Fruit fly (Drosophila melanogaster) whole organism, embryonic: Measurements from ENCODE around the gene CG15431.

ENCODE experiments used
- Atf6 ChIP-seq: fragments of 200-800 bp; sonication (Bioruptor generic); IDR thresholded peaks from 2 replicates; pipeline ENCODE4 v1.3.6; 2022; ENCODE audit warnings: missing biosample characterization, missing genetic modification characterization
- CG10543 ChIP-seq: fragments of 200-800 bp; sonication (Bioruptor generic); optimal IDR thresholded peaks from 3 replicates; lab custom pipeline; 2017; ENCODE audit warnings: missing biosample characterization, mild to moderate bottlenecking, missing genetic modification characterization, moderate library complexity
- CG11456 ChIP-seq: fragments of 200-800 bp; sonication (Bioruptor generic); IDR thresholded peaks from 3 replicates; pipeline ENCODE4 v1.3.6; 2022; ENCODE audit warnings: missing biosample characterization, missing genetic modification characterization
- CG11695 ChIP-seq: fragments of 200-800 bp; sonication (Bioruptor generic); IDR thresholded peaks from 3 replicates; pipeline ENCODE4 v1.3.6; 2022; ENCODE audit warnings: missing biosample characterization, missing genetic modification characterization
- CG1233 ChIP-seq: fragments of 200-800 bp; sonication (Bioruptor generic); optimal IDR thresholded peaks from 4 replicates; lab custom pipeline; 2018; ENCODE audit warnings: missing biosample characterization, mild to moderate bottlenecking, missing genetic modification characterization
- CG12391 ChIP-seq: fragments of 200-800 bp; sonication (Bioruptor generic); optimal IDR thresholded peaks from 3 replicates; lab custom pipeline; 2018; ENCODE audit warnings: missing biosample characterization, mild to moderate bottlenecking, missing genetic modification characterization, moderate library complexity
- CG13424 ChIP-seq: fragments of 200-800 bp; sonication (Bioruptor generic); optimal IDR thresholded peaks from 2 replicates; lab custom pipeline; 2019; ENCODE audit warnings: missing biosample characterization, mild to moderate bottlenecking, missing genetic modification characterization, moderate library complexity
- CG1529 ChIP-seq: fragments of 200-800 bp; sonication (Bioruptor generic); optimal IDR thresholded peaks from 3 replicates; lab custom pipeline; 2018; ENCODE audit warnings: missing biosample characterization, missing genetic modification characterization
- CG15696 ChIP-seq: fragments of 200-800 bp; sonication (Bioruptor generic); optimal IDR thresholded peaks from 2 replicates; lab custom pipeline; 2019; ENCODE audit warnings: missing biosample characterization, mild to moderate bottlenecking, missing genetic modification characterization, moderate library complexity
- CG1792 ChIP-seq: fragments of 200-800 bp; sonication (Bioruptor generic); optimal IDR thresholded peaks from 2 replicates; lab custom pipeline; 2016; ENCODE audit warnings: missing biosample characterization, missing genetic modification characterization
- CG18764 ChIP-seq: fragments of 200-800 bp; sonication (Bioruptor generic); optimal IDR thresholded peaks from 3 replicates; lab custom pipeline; 2016; ENCODE audit warnings: missing biosample characterization, missing genetic modification characterization
- CG34376 ChIP-seq: fragments of 200-800 bp; sonication (Bioruptor generic); optimal IDR thresholded peaks from 2 replicates; lab custom pipeline; 2018; ENCODE audit warnings: missing biosample characterization, mild to moderate bottlenecking, missing genetic modification characterization
- CG3726 ChIP-seq: fragments of 200-800 bp; sonication (Bioruptor generic); IDR thresholded peaks from 3 replicates; pipeline ENCODE4, ENCODE4 v1.3.6; 2022; ENCODE audit warnings: missing biosample characterization, missing genetic modification characterization
- CG3838 ChIP-seq: fragments of 200-800 bp; sonication (Bioruptor generic); optimal IDR thresholded peaks from 3 replicates; lab custom pipeline; 2016; ENCODE audit warnings: missing biosample characterization, missing genetic modification characterization
- CG4360 ChIP-seq: fragments of 200-800 bp; sonication (Bioruptor generic); IDR thresholded peaks from 2 replicates; pipeline ENCODE4 v1.3.6; 2022; ENCODE audit warnings: missing biosample characterization, missing genetic modification characterization
- CG7357 ChIP-seq: fragments of 200-800 bp; sonication (Bioruptor generic); IDR thresholded peaks from 3 replicates; pipeline ENCODE4 v1.3.6; 2022; ENCODE audit warnings: missing biosample characterization, missing genetic modification characterization
- CG7745 ChIP-seq: fragments of 200-800 bp; sonication (Bioruptor generic); optimal IDR thresholded peaks from 2 replicates; lab custom pipeline; 2018; ENCODE audit warnings: missing biosample characterization, mild to moderate bottlenecking, missing genetic modification characterization, moderate library complexity
- Camta ChIP-seq: fragments of 200-800 bp; sonication (Bioruptor generic); optimal IDR thresholded peaks from 2 replicates; lab custom pipeline; 2016; ENCODE audit warnings: missing biosample characterization, missing genetic modification characterization
- Doc2 ChIP-seq: fragments of 200-800 bp; sonication (Bioruptor generic); IDR thresholded peaks from 2 replicates; pipeline ENCODE4 v1.3.6; 2022; ENCODE audit warnings: missing biosample characterization, missing genetic modification characterization
- Dref ChIP-seq: fragments of 200-800 bp; sonication (Bioruptor generic); IDR thresholded peaks from 2 replicates; pipeline ENCODE4 v1.3.6; 2022; ENCODE audit warnings: missing biosample characterization, missing genetic modification characterization
- Eip74EF ChIP-seq, 2 experiments: fragments of 200-800 bp in 1 of 2; fragments of >200 bp in 1 of 2; sonication (Bioruptor generic) in 1 of 2; optimal IDR thresholded peaks; 2 replicates each; lab custom pipeline; 2017 to 2019; ENCODE audit warnings: missing biosample characterization in 2 of 2, missing genetic modification characterization in 2 of 2, mild to moderate bottlenecking in 1 of 2, moderate library complexity in 1 of 2
- Hr78 ChIP-seq, 2 experiments: fragments of 200-800 bp in 1 of 2; fragments of >200 bp in 1 of 2; sonication (Bioruptor generic) in 1 of 2; optimal IDR thresholded peaks; 2 replicates each; lab custom pipeline; 2017 to 2019; ENCODE audit warnings: missing biosample characterization in 2 of 2, missing genetic modification characterization in 2 of 2, mild to moderate bottlenecking in 1 of 2, moderate library complexity in 1 of 2
- Kr ChIP-seq: fragments of 200-800 bp; sonication (Bioruptor generic); optimal IDR thresholded peaks from 2 replicates; lab custom pipeline; 2017; ENCODE audit warnings: missing biosample characterization, mild to moderate bottlenecking, missing genetic modification characterization
- Med ChIP-seq: fragments of 200-800 bp; sonication (Bioruptor generic); peaks from one replicate; lab custom pipeline; 2016; ENCODE audit warnings: missing biosample characterization, missing genetic modification characterization, mild to moderate bottlenecking, inconsistent platforms, moderate library complexity
- Meics ChIP-seq: fragments of 200-800 bp; sonication (Bioruptor generic); optimal IDR thresholded peaks from 2 replicates; lab custom pipeline; 2017; ENCODE audit warnings: missing biosample characterization, mild to moderate bottlenecking, missing genetic modification characterization
- Mes4 ChIP-seq: fragments of 200-800 bp; sonication (Bioruptor generic); optimal IDR thresholded peaks from 2 replicates; lab custom pipeline; 2016; ENCODE audit warnings: missing biosample characterization, missing genetic modification characterization
- Ptx1 ChIP-seq: fragments of 200-800 bp; sonication (Bioruptor generic); IDR thresholded peaks from 2 replicates; pipeline ENCODE4 v1.3.6; 2022; ENCODE audit warnings: missing biosample characterization, missing genetic modification characterization
- Scr ChIP-seq: fragments of 200-800 bp; sonication (Bioruptor generic); IDR thresholded peaks from 2 replicates; pipeline ENCODE4 v1.3.6; 2022; ENCODE audit warnings: missing biosample characterization, missing genetic modification characterization; ENCODE audit not compliant: partially characterized antibody
- Trl ChIP-seq, 3 experiments: fragments of >200 bp in 2 of 3; fragments of 200-800 bp in 1 of 3; sonication (Bioruptor generic) in 1 of 3; optimal IDR thresholded peaks; 2 replicates in 1 of 3; 3 replicates in 2 of 3; lab custom pipeline; 2016 to 2017; ENCODE audit warnings: missing biosample characterization in 1 of 3, missing genetic modification characterization in 1 of 3
- al ChIP-seq: fragments of 200-800 bp; sonication (Bioruptor generic); IDR thresholded peaks from 2 replicates; pipeline ENCODE4 v1.3.6; 2022; ENCODE audit warnings: missing biosample characterization, missing genetic modification characterization
- ara ChIP-seq: fragments of 200-800 bp; sonication (Bioruptor generic); IDR thresholded peaks from 2 replicates; pipeline ENCODE4 v1.3.6; 2022; ENCODE audit warnings: missing biosample characterization, missing genetic modification characterization
- bab2 ChIP-seq: fragments of 200-800 bp; sonication (Bioruptor generic); optimal IDR thresholded peaks from 2 replicates; lab custom pipeline; 2016; ENCODE audit warnings: missing biosample characterization, missing genetic modification characterization
- chinmo ChIP-seq: fragments of 200-800 bp; sonication (Bioruptor generic); IDR thresholded peaks from 4 replicates; pipeline ENCODE4 v1.3.6; 2022; ENCODE audit warnings: missing biosample characterization, missing genetic modification characterization; ENCODE audit not compliant: partially characterized antibody
- cwo ChIP-seq: fragments of 200-800 bp; sonication (Bioruptor generic); optimal IDR thresholded peaks from 3 replicates; lab custom pipeline; 2017; ENCODE audit warnings: missing biosample characterization, missing genetic modification characterization, mild to moderate bottlenecking, moderate library complexity, missing genetic modification reagents
- dmrt99B ChIP-seq: fragments of 200-800 bp; sonication (Bioruptor generic); optimal IDR thresholded peaks from 2 replicates; lab custom pipeline; 2018; ENCODE audit warnings: missing biosample characterization, mild to moderate bottlenecking, missing genetic modification characterization, moderate library complexity
- emc ChIP-seq: fragments of 200-800 bp; sonication (Bioruptor generic); optimal IDR thresholded peaks from 2 replicates; lab custom pipeline; 2016; ENCODE audit warnings: missing biosample characterization, missing genetic modification characterization
- exex ChIP-seq: fragments of 200-800 bp; sonication (Bioruptor generic); optimal IDR thresholded peaks from 4 replicates; lab custom pipeline; 2018; ENCODE audit warnings: missing biosample characterization, mild to moderate bottlenecking, missing genetic modification characterization, moderate library complexity
- fu2 ChIP-seq: fragments of 200-800 bp; sonication (Bioruptor generic); optimal IDR thresholded peaks from 2 replicates; lab custom pipeline; 2016; ENCODE audit warnings: missing biosample characterization, missing genetic modification characterization
- gem ChIP-seq: fragments of 200-800 bp; sonication (Bioruptor generic); optimal IDR thresholded peaks from 2 replicates; lab custom pipeline; 2019; ENCODE audit warnings: missing biosample characterization, mild to moderate bottlenecking, missing genetic modification characterization, moderate library complexity
- pho ChIP-seq: fragments of 200-800 bp; sonication (Bioruptor generic); optimal IDR thresholded peaks from 2 replicates; lab custom pipeline; 2016; ENCODE audit warnings: missing biosample characterization, missing genetic modification characterization
- prd ChIP-seq, 3 experiments: fragments of >200 bp in 2 of 3; fragments of 200-800 bp in 1 of 3; sonication (Bioruptor generic) in 1 of 3; optimal IDR thresholded peaks in 2 of 3; IDR thresholded peaks in 1 of 3; 2 replicates in 2 of 3; 3 replicates in 1 of 3; pipeline versions ENCODE4 v1.3.6 to Lab custom; 2017 to 2022; ENCODE audit warnings: missing biosample characterization in 1 of 3, missing genetic modification characterization in 1 of 3
- pum ChIP-seq: fragments of 200-800 bp; sonication (Bioruptor generic); optimal IDR thresholded peaks from 2 replicates; lab custom pipeline; 2016; ENCODE audit warnings: missing biosample characterization, missing genetic modification characterization
- pzg ChIP-seq: fragments of 200-800 bp; sonication (Bioruptor generic); optimal IDR thresholded peaks from 3 replicates; lab custom pipeline; 2018; ENCODE audit warnings: missing biosample characterization, mild to moderate bottlenecking, missing genetic modification characterization, moderate library complexity
- seq ChIP-seq: fragments of 200-800 bp; sonication (Bioruptor generic); IDR thresholded peaks from 2 replicates; pipeline ENCODE4 v1.3.6; 2022; ENCODE audit warnings: missing biosample characterization, missing genetic modification characterization
- sug ChIP-seq: fragments of 200-800 bp; optimal IDR thresholded peaks from 2 replicates; lab custom pipeline; 2019; ENCODE audit warnings: missing biosample characterization, mild to moderate bottlenecking, missing genetic modification characterization, moderate library complexity
- tll ChIP-seq, 2 experiments: fragments of 200-800 bp in 1 of 2; fragments of >200 bp in 1 of 2; sonication (Bioruptor generic) in 1 of 2; optimal IDR thresholded peaks; 2 replicates each; lab custom pipeline; 2017 to 2019; ENCODE audit warnings: missing biosample characterization in 2 of 2, missing genetic modification characterization in 2 of 2, mild to moderate bottlenecking in 1 of 2, moderate library complexity in 1 of 2

Gene CG15431

DNA sequence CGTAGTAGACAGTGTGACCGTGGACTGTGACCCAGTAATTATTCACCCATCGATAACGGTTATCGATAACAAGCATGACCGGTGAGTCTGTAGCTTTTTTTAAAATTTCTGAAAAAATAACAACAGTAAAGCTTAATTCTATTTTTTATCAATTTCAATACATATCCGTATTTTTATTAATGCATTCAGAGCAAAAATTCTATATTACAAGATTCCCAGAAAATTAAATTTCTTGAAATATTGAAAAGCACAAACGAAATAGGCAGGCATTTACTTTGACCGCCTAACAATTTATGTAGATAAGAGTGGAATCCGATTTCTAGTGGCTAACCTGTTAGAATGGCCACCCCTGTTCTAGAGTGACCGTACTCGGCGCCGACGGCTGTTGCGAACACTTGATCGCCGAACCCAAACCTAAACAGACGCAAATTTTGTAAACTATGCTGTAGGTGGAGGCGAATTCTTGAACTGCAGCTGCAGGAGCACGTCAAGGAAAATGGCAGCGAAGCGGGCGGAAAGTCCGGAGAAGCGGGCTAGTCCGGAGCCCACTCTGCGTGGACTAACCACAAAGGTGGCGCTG, 47.1 kb downstream of the CG15431 start, which contains the start of gene CG3652 (continued):
- peak; percentile 47 for TF ChIP-seq pzg (GFP tag; lab: Kevin White, UChicago)
- TF ChIP-seq seq (GFP tag; lab: Robert Waterston, UW), result no peak
- TF ChIP-seq al (GFP tag; lab: Robert Waterston, UW), result peak; percentile 20; the same call in 1 of the 2 replicates
- no peak for TF ChIP-seq gem (tag; lab: Kevin White, UChicago)
- peak; percentile 28 for TF ChIP-seq CG13424 (tag; lab: Kevin White, UChicago)
- TF ChIP-seq CG12391 (tag; lab: Kevin White, UChicago), result peak; percentile 48
- 0 out of 3 replicates have a peak, but pooled peaks have one; percentile 36 for TF ChIP-seq CG7357
- TF ChIP-seq Scr (GFP tag; lab: Robert Waterston, UW), result peak; percentile 60
- TF ChIP-seq pum (GFP tag; lab: Kevin White, UChicago), result peak; percentile 35
- no peak for TF ChIP-seq emc (GFP tag; lab: Kevin White, UChicago)
- TF ChIP-seq CG3726 (GFP tag; lab: Robert Waterston, UW), result no peak
- peak; percentile 37 for TF ChIP-seq pho (GFP tag; lab: Kevin White, UChicago)
- no peak for TF ChIP-seq fu2 (GFP tag; lab: Kevin White, UChicago)
- no peak for TF ChIP-seq Trl (optimal IDR thresholded peaks at IDR 0.05; lab: Kevin White, UChicago)
- TF ChIP-seq Trl (GFP tag; optimal IDR thresholded peaks at IDR 0.05; lab: Kevin White, UChicago), result peak; percentile 34
- peak; percentile 23 for TF ChIP-seq CG3838
- no peak for TF ChIP-seq prd (optimal IDR thresholded peaks at IDR 0.05; lab: Kevin White, UChicago)
- peak; percentile 38; the same call in 1 of the 3 replicates for TF ChIP-seq prd (GFP tag; IDR thresholded peaks at IDR 0.05; lab: Robert Waterston, UW)
- 0 out of 4 replicates have a peak, but pooled peaks have one; percentile 21 for TF ChIP-seq chinmo (GFP tag; lab: Robert Waterston, UW)

dm6 chr2L:4389405-4390115, 51.5 kb downstream of the CG15431 start:
- TF ChIP-seq CG10543 (GFP tag; lab: Kevin White, UChicago) (peak; percentile 50), Med (peak; percentile 28), exex (tag; lab: Kevin White, UChicago) (no peak), sug (peak; percentile 79), CG1529 (GFP tag; lab: Kevin White, UChicago) (no peak), emc (GFP tag; lab: Kevin White, UChicago) (no peak), Eip74EF (GFP tag; optimal IDR thresholded peaks at IDR 0.05; lab: Kevin White, UChicago) (no peak), Atf6 (no peak), CG7745 (tag; lab: Kevin White, UChicago) (no peak), Ptx1 (GFP tag; lab: Robert Waterston, UW) (no peak), dmrt99B (tag; lab: Kevin White, UChicago) (no peak), Dref (GFP tag; lab: Robert Waterston, UW) (no peak), CG1233 (GFP tag; lab: Kevin White, UChicago) (no peak), tll (GFP tag; optimal IDR thresholded peaks at IDR 0.05; lab: Kevin White, UChicago) (no peak), CG1792 (no peak), cwo (GFP tag; lab: Kevin White, UChicago) (peak; percentile 94), bab2 (no peak), Meics (no peak), Doc2 (GFP tag; lab: Robert Waterston, UW) (no peak), Mes4 (GFP tag; lab: Kevin White, UChicago) (no peak), CG15696 (tag; lab: Kevin White, UChicago) (no peak), CG34376 (GFP tag; lab: Kevin White, UChicago) (peak; percentile 91), Hr78 (GFP tag; optimal IDR thresholded peaks at IDR 0.05; lab: Kevin White, UChicago) (peak in 1 of 2 experiments; percentile 68), CG18764 (GFP tag; lab: Kevin White, UChicago) (no peak), CG11456 (GFP tag; lab: Robert Waterston, UW) (no peak), CG4360 (no peak), ara (GFP tag; lab: Robert Waterston, UW) (no peak), Camta (GFP tag; lab: Kevin White, UChicago) (no peak), CG11695 (GFP tag; lab: Robert Waterston, UW) (no peak), Kr (no peak)
